Fruit fly (Drosophila melanogaster): ENCODE results near the gene pns.

The pns gene

dm6 chr3L:1591692-1592371 is 54.9 kb downstream of the pns start (continued):
- TF ChIP-seq HHEX (GFP tag; optimal IDR thresholded peaks at IDR 0.05) (peak; percentile 91), gt (GFP tag; IDR thresholded peaks at IDR 0.05) (no peak), CG17361 (GFP tag; IDR thresholded peaks at IDR 0.05) (no peak), pb (GFP tag; optimal IDR thresholded peaks at IDR 0.05) (peak; percentile 33), nmo (GFP tag; optimal IDR thresholded peaks at IDR 0.05) (no peak), CG15073 (GFP tag; optimal IDR thresholded peaks at IDR 0.05) (no peak), HLH3B (GFP tag; IDR thresholded peaks at IDR 0.05) (peak; percentile 27; the same call in 1 of the 2 replicates), Rx (GFP tag; IDR thresholded peaks at IDR 0.05) (no peak), Elba2 (GFP tag; optimal IDR thresholded peaks at IDR 0.05) (no peak), CG31441 (GFP tag; IDR thresholded peaks at IDR 0.05) (peak; percentile 38; the same call in 1 of the 2 replicates), unc-4 (GFP tag; IDR thresholded peaks at IDR 0.05; ENCODE audit: partially characterized antibody) (no peak), CG8089 (GFP tag; optimal IDR thresholded peaks at IDR 0.05) (peak; percentile 26), Six4 (GFP tag; optimal IDR thresholded peaks at IDR 0.05) (peak; percentile 26), CG2678 (tag; optimal IDR thresholded peaks at IDR 0.05) (peak; percentile 88), CG9215 (GFP tag; IDR thresholded peaks at IDR 0.05) (no peak), corto (GFP tag; optimal IDR thresholded peaks at IDR 0.05) (peak; percentile 62), CG14965 (GFP tag; optimal IDR thresholded peaks at IDR 0.05; ENCODE audit: borderline replicate concordance) (peak; percentile 23), hbn (GFP tag; IDR thresholded peaks at IDR 0.05; ENCODE audit: partially characterized antibody) (no peak), salm (tag; optimal IDR thresholded peaks at IDR 0.05) (peak; percentile 27), Dbx (GFP tag; IDR thresholded peaks at IDR 0.05) (peak; percentile 87; the same call in 2 of the 3 replicates), CG13123 (GFP tag; optimal IDR thresholded peaks at IDR 0.05) (peak; percentile 12), CG17802 (tag; optimal IDR thresholded peaks at IDR 0.05) (no peak), CG1602 (GFP tag; optimal IDR thresholded peaks at IDR 0.05) (no peak), CG11504 (tag; optimal IDR thresholded peaks at IDR 0.05) (no peak), Trl (optimal IDR thresholded peaks at IDR 0.05) (no peak), Trl (GFP tag; optimal IDR thresholded peaks at IDR 0.05) (peak; percentile 73), esg (GFP tag; conservative IDR thresholded peaks at IDR 0.05) (no peak), sens-2 (GFP tag; IDR thresholded peaks at IDR 0.05) (no peak), CG2889 (GFP tag; IDR thresholded peaks at IDR 0.05) (peak; percentile 31; the same call in 1 of the 3 replicates), HmgD (GFP tag; optimal IDR thresholded peaks at IDR 0.05) (no peak), prd (optimal IDR thresholded peaks at IDR 0.05) (no peak), prd (GFP tag; IDR thresholded peaks at IDR 0.05) (no peak), dmrt11E (tag; optimal IDR thresholded peaks at IDR 0.05) (no peak), CG42726 (GFP tag; IDR thresholded peaks at IDR 0.05; ENCODE audit: partially characterized antibody) (no peak), CG11247 (GFP tag; IDR thresholded peaks at IDR 0.05) (peak; percentile 70), CG18476 (GFP tag; optimal IDR thresholded peaks at IDR 0.05) (peak; percentile 60), CG12071 (GFP tag; optimal IDR thresholded peaks at IDR 0.05) (peak; percentile 94), CG9609 (GFP tag; optimal IDR thresholded peaks at IDR 0.05) (no peak), org-1 (GFP tag; optimal IDR thresholded peaks at IDR 0.05) (peak; percentile 75), CG13624 (GFP tag; optimal IDR thresholded peaks at IDR 0.05) (peak; percentile 71), Doc3 (GFP tag; IDR thresholded peaks at IDR 0.05; ENCODE audit: partially characterized antibody) (no peak), CG11723 (GFP tag; optimal IDR thresholded peaks at IDR 0.05) (peak; percentile 54), H15 (GFP tag; IDR thresholded peaks at IDR 0.05) (no peak), CG18599 (GFP tag; optimal IDR thresholded peaks at IDR 0.05) (peak; percentile 96), zen (tag; optimal IDR thresholded peaks at IDR 0.05) (no peak), CG17328 (GFP tag; IDR thresholded peaks at IDR 0.05) (no peak), CG31388 (GFP tag; optimal IDR thresholded peaks at IDR 0.05) (peak; percentile 16), ewg (GFP tag; optimal IDR thresholded peaks at IDR 0.05) (no peak), vnd (GFP tag; IDR thresholded peaks at IDR 0.05; ENCODE audit: partially characterized antibody) (no peak), Optix (GFP tag; IDR thresholded peaks at IDR 0.05) (no peak), pum (GFP tag; optimal IDR thresholded peaks at IDR 0.05) (no peak)

Data from whole organism, embryonic.